Worm (Caenorhabditis elegans) whole organism, L2 larva: ENCODE results near the gene hlh-34.

ENCODE experiments used
- F13H6.1 ChIP-seq: sonication (generic microtip); optimal IDR thresholded peaks from 2 replicates; lab custom pipeline; 2016; ENCODE audit warnings: missing genetic modification characterization, missing compliant biosample characterization
- Y55F3AM.14 ChIP-seq: fragments of 200-800 bp; sonication (Bioruptor generic); optimal IDR thresholded peaks from 2 replicates; lab custom pipeline; 2018; ENCODE audit warnings: mild to moderate bottlenecking, missing genetic modification characterization, missing compliant biosample characterization
- blmp-1 ChIP-seq: sonication (generic microtip); optimal IDR thresholded peaks from 2 replicates; lab custom pipeline; 2017; ENCODE audit warnings: missing genetic modification characterization, mild to moderate bottlenecking, missing compliant biosample characterization, antibody characterized with exemption, moderate library complexity; ENCODE audit not compliant: insufficient read depth
- dmd-4 ChIP-seq: sonication (generic microtip); optimal IDR thresholded peaks from 2 replicates; lab custom pipeline; 2017; ENCODE audit warnings: missing biosample characterization, missing genetic modification characterization
- egl-27 ChIP-seq: sonication (generic microtip); optimal IDR thresholded peaks from 3 replicates; lab custom pipeline; 2017; ENCODE audit warnings: missing biosample characterization, missing genetic modification reagents, missing genetic modification characterization
- lsy-2 ChIP-seq, 2 experiments: fragments of 150-350 bp in 1 of 2; sonication (generic microtip) in 1 of 2; optimal IDR thresholded peaks; 2 replicates each; lab custom pipeline; 2014 to 2017; ENCODE audit warnings: missing biosample characterization in 2 of 2, missing genetic modification characterization in 2 of 2
- mdl-1 ChIP-seq, 2 experiments: fragments of 150-350 bp in 1 of 2; sonication (generic microtip) in 1 of 2; optimal IDR thresholded peaks; 2 replicates each; lab custom pipeline; 2017; ENCODE audit warnings: missing biosample characterization in 2 of 2, missing genetic modification characterization in 2 of 2
- nhr-10 ChIP-seq: sonication (generic microtip); optimal IDR thresholded peaks from 2 replicates; lab custom pipeline; 2017; ENCODE audit warnings: missing biosample characterization, missing genetic modification characterization
- nhr-129 ChIP-seq: fragments of 150-350 bp; optimal IDR thresholded peaks from 2 replicates; lab custom pipeline; 2014; ENCODE audit warnings: missing biosample characterization, missing genetic modification characterization
- nhr-21 ChIP-seq: fragments of 150-350 bp; optimal IDR thresholded peaks from 2 replicates; lab custom pipeline; 2014; ENCODE audit warnings: missing biosample characterization, missing genetic modification characterization
- nhr-6 ChIP-seq: fragments of 150-350 bp; optimal IDR thresholded peaks from 2 replicates; lab custom pipeline; 2014; ENCODE audit warnings: missing biosample characterization, missing genetic modification characterization
- nhr-77 ChIP-seq: fragments of 150-350 bp; optimal IDR thresholded peaks from 2 replicates; lab custom pipeline; 2014; ENCODE audit warnings: missing biosample characterization, missing genetic modification characterization
- unc-39 ChIP-seq: fragments of 150-350 bp; optimal IDR thresholded peaks from 2 replicates; lab custom pipeline; 2014; ENCODE audit warnings: missing biosample characterization, missing genetic modification characterization

- no peak for TF ChIP-seq egl-27
- TF ChIP-seq nhr-6 (tag; lab: Kevin White, UChicago), result no peak
- no peak for TF ChIP-seq nhr-77 (tag; lab: Kevin White, UChicago)
- TF ChIP-seq F13H6.1 (tag; lab: Kevin White, UChicago), result no peak
- TF ChIP-seq nhr-129, result no peak
- TF ChIP-seq nhr-10 (tag; lab: Kevin White, UChicago), result no peak
- TF ChIP-seq lsy-2 (tag; optimal IDR thresholded peaks at IDR 0.05; lab: Kevin White, UChicago), result no peak
- no peak for TF ChIP-seq nhr-21
- TF ChIP-seq blmp-1 (tag; lab: Kevin White, UChicago), result no peak
- TF ChIP-seq mdl-1 (tag; optimal IDR thresholded peaks at IDR 0.05; lab: Kevin White, UChicago), result no peak
- TF ChIP-seq Y55F3AM.14 (GFP tag; lab: Kevin White, UChicago), result no peak
- TF ChIP-seq unc-39 (tag; lab: Kevin White, UChicago), result no peak
- TF ChIP-seq dmd-4 (tag; lab: Kevin White, UChicago), result no peak
Observed at ce11 chrV:13687504-13687903, 19.7 kb downstream of the hlh-34 start.
